Fruit fly (Drosophila melanogaster): ENCODE results near the gene Sox100B.

Gene Sox100B

dm6 chr3R:31053784-31054221 is 11.2 kb upstream of the Sox100B start, which contains the start of gene Chchd3:
TSS of gene Chchd3 (minus strand) at chr3R:31053915.
- no peak for TF ChIP-seq Pif1A (GFP tag; optimal IDR thresholded peaks at IDR 0.05)
- no peak for TF ChIP-seq CG17806 (tag; optimal IDR thresholded peaks at IDR 0.05)
- no peak for TF ChIP-seq CG34367 (tag; optimal IDR thresholded peaks at IDR 0.05)
- no peak for TF ChIP-seq Pif1B (GFP tag; optimal IDR thresholded peaks at IDR 0.05)
- no peak for TF ChIP-seq CG12605 (GFP tag; IDR thresholded peaks at IDR 0.05)
- no peak for TF ChIP-seq D1 (tag; optimal IDR thresholded peaks at IDR 0.05)
- TF ChIP-seq CG10348 (GFP tag; IDR thresholded peaks at IDR 0.05): no peak
- no peak for TF ChIP-seq CG14655 (GFP tag; optimal IDR thresholded peaks at IDR 0.05)
- TF ChIP-seq CG9948 (tag; optimal IDR thresholded peaks at IDR 0.05): no peak
- TF ChIP-seq rn (GFP tag; IDR thresholded peaks at IDR 0.05): no peak
- TF ChIP-seq CG32121 (GFP tag; IDR thresholded peaks at IDR 0.05): no peak
- no peak for TF ChIP-seq CG4496 (GFP tag; IDR thresholded peaks at IDR 0.05)
- TF ChIP-seq CG8159 (tag; optimal IDR thresholded peaks at IDR 0.05): no peak
- TF ChIP-seq EcR (GFP tag; optimal IDR thresholded peaks at IDR 0.05): no peak
- TF ChIP-seq Ets98B (GFP tag; IDR thresholded peaks at IDR 0.05): no peak; the same call in 1 of the 2 replicates
- no peak for TF ChIP-seq Snoo (tag; optimal IDR thresholded peaks at IDR 0.05)
- no peak for TF ChIP-seq fd96Ca (GFP tag; IDR thresholded peaks at IDR 0.05)

DNA sequence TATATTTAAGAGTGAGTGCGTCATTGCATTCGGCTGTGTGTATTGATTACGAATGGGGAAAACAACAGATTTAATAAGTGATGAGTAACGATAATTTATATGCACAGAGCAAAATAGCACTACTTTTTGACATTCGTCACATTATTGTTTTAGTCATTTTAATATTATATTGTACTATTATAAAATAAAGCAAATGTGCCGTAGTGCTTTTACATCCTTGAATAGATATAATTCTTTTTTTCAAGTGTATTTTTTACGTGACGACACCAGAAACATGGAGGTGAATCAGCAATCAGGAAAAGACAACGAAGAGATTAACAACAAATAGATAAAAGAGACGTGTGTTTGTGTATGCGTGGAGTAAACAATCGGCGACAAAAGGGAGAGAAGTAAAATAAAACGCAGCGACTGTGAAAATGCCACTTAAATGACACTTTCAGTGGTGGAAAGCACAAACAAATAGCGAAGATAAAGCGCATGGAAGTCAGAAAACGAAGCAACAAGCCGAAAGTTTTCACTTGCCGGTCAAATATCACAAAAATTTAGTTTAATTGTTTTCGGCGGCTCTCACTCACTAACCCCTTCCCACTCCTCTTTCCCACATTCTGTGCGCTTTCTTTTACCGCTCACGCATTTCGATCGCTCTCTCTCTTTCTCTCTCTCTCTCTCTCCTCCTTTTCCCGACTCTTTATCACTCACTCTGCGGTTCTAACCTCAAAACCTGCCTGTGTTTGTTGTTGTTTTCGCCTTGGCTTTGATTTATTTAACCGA is 5.8 kb upstream of the Sox100B start:
- no peak for TF ChIP-seq Pif1A (GFP tag; optimal IDR thresholded peaks at IDR 0.05)
- TF ChIP-seq CG9948 (tag; optimal IDR thresholded peaks at IDR 0.05): peak; percentile 82
- TF ChIP-seq CG8301 (tag; optimal IDR thresholded peaks at IDR 0.05): peak; percentile 84
- peak; percentile 81 for TF ChIP-seq CG32121 (GFP tag; IDR thresholded peaks at IDR 0.05)
- TF ChIP-seq rn (GFP tag; IDR thresholded peaks at IDR 0.05): 0 out of 2 replicates have a peak, but pooled peaks have one; percentile 56
- TF ChIP-seq gl (tag; optimal IDR thresholded peaks at IDR 0.05): peak; percentile 41
- peak; percentile 78 for TF ChIP-seq Pif1B (GFP tag; optimal IDR thresholded peaks at IDR 0.05)
- peak; percentile 4 for TF ChIP-seq D1 (tag; optimal IDR thresholded peaks at IDR 0.05)
- TF ChIP-seq CG10348 (GFP tag; IDR thresholded peaks at IDR 0.05): no peak
- TF ChIP-seq Ets98B (GFP tag; IDR thresholded peaks at IDR 0.05): peak; percentile 83
- TF ChIP-seq EcR (GFP tag; optimal IDR thresholded peaks at IDR 0.05): no peak
- TF ChIP-seq CG8159 (tag; optimal IDR thresholded peaks at IDR 0.05): peak; percentile 90
- TF ChIP-seq Snoo (tag; optimal IDR thresholded peaks at IDR 0.05): peak; percentile 90
- TF ChIP-seq CG4496 (GFP tag; IDR thresholded peaks at IDR 0.05): peak; percentile 89; the same call in 2 of the 3 replicates
- TF ChIP-seq CG13204 (GFP tag; optimal IDR thresholded peaks at IDR 0.05): no peak
- no peak for TF ChIP-seq fd96Ca (GFP tag; IDR thresholded peaks at IDR 0.05)
- TF ChIP-seq CG14655 (GFP tag; optimal IDR thresholded peaks at IDR 0.05): peak; percentile 85
- peak; percentile 86 for TF ChIP-seq CG15710 (tag; optimal IDR thresholded peaks at IDR 0.05)
- peak; percentile 56; the same call in 1 of the 2 replicates for TF ChIP-seq CG12605 (GFP tag; IDR thresholded peaks at IDR 0.05)
- peak; percentile 70 for TF ChIP-seq CG34367 (tag; optimal IDR thresholded peaks at IDR 0.05)
- peak; percentile 84 for TF ChIP-seq CG17806 (tag; optimal IDR thresholded peaks at IDR 0.05)

DNA sequence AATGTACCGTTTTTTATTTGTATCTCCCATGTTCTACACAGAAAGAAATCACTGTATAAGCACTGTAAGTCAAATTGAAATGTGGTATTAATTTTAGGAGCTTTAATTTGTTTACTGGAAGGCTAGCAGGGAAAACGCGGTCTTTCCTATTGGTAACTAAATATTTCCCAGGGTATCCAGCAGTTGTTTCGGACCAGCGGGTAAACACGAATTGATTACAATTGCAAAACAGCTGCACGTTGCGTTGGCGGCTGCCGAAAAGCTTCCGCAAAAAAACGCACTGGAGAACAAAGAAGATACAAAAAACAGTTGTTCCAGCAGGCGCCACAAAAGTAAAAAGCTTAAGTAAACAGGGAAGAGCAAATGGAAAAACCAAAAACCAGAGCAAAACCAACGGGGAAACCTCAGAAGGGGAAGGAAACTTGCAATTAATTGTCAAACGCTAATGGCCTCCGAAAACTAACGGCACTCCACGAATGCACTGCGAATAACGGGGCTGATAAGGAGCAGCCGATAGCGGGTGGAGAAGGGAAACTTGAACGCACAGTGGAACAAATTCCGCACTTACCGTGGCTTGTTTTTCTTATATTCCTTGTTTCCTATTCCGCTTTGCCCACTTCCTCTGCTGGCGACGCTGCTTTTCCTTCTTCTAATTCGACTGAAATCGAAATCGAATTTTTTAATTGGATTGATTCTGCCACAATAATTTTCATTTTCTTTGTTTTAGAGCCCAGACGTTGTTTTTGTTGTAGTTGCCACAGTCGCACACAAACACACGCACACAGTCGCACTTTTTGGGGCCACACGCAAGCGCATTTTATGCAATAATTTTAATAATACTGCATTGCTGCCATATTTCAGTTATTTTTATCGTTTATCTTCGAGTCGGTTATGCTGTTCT is 5.0 kb upstream of the Sox100B start:
- TF ChIP-seq CG10348 (GFP tag; IDR thresholded peaks at IDR 0.05) (no peak), CG9948 (tag; optimal IDR thresholded peaks at IDR 0.05) (no peak), CG32121 (GFP tag; IDR thresholded peaks at IDR 0.05) (peak; percentile 48; the same call in 1 of the 2 replicates), CG13204 (GFP tag; optimal IDR thresholded peaks at IDR 0.05) (no peak), EcR (GFP tag; optimal IDR thresholded peaks at IDR 0.05) (no peak), CG8301 (tag; optimal IDR thresholded peaks at IDR 0.05) (peak; percentile 37), Pif1A (GFP tag; optimal IDR thresholded peaks at IDR 0.05) (peak; percentile 38), CG14655 (GFP tag; optimal IDR thresholded peaks at IDR 0.05) (peak; percentile 60), Ets98B (GFP tag; IDR thresholded peaks at IDR 0.05) (peak; percentile 75), gl (tag; optimal IDR thresholded peaks at IDR 0.05) (no peak), CG34367 (tag; optimal IDR thresholded peaks at IDR 0.05) (no peak), D1 (tag; optimal IDR thresholded peaks at IDR 0.05) (no peak), rn (GFP tag; IDR thresholded peaks at IDR 0.05) (peak; percentile 33; the same call in 1 of the 2 replicates), CG8159 (tag; optimal IDR thresholded peaks at IDR 0.05) (peak; percentile 24), CG17806 (tag; optimal IDR thresholded peaks at IDR 0.05) (peak; percentile 26), Snoo (tag; optimal IDR thresholded peaks at IDR 0.05) (no peak), CG15710 (tag; optimal IDR thresholded peaks at IDR 0.05) (no peak), fd96Ca (GFP tag; IDR thresholded peaks at IDR 0.05) (peak; percentile 86), CG12605 (GFP tag; IDR thresholded peaks at IDR 0.05) (peak; percentile 70; the same call in 1 of the 2 replicates), CG4496 (GFP tag; IDR thresholded peaks at IDR 0.05) (peak; percentile 78), Pif1B (GFP tag; optimal IDR thresholded peaks at IDR 0.05) (no peak)

- TF ChIP-seq rn (GFP tag; IDR thresholded peaks at IDR 0.05) (no peak), Ets98B (GFP tag; IDR thresholded peaks at IDR 0.05) (0 out of 2 replicates have a peak, but pooled peaks have one; percentile 21), CG17806 (tag; optimal IDR thresholded peaks at IDR 0.05) (peak; percentile 22), CG4496 (GFP tag; IDR thresholded peaks at IDR 0.05) (peak; percentile 58)
Measured at dm6 chr3R:31060708-31061625, 4.1 kb upstream of the Sox100B start, which contains the start of gene dco. TSS of gene dco (minus strand) at chr3R:31061210.

Measured in whole organism, pupa.